Worm (Caenorhabditis elegans) whole organism, L4/young adult: Measurements from ENCODE around the gene B0432.1.

Experiments used
- W03F9.2 ChIP-seq: fragments of 150-350 bp; optimal IDR thresholded peaks from 2 replicates; lab custom pipeline; 2014; ENCODE audit warnings: missing biosample characterization, missing genetic modification characterization
- dao-5 ChIP-seq: sonication (generic microtip); optimal IDR thresholded peaks from 2 replicates; lab custom pipeline; 2016; ENCODE audit warnings: missing genotype, missing genetic modification characterization, moderate library complexity, missing compliant biosample characterization
- him-1 ChIP-seq: sonication (generic microtip); optimal IDR thresholded peaks from 2 replicates; lab custom pipeline; 2016; ENCODE audit warnings: missing genotype, missing genetic modification reagents, missing genetic modification characterization, missing compliant biosample characterization

Gene B0432.1

DNA sequence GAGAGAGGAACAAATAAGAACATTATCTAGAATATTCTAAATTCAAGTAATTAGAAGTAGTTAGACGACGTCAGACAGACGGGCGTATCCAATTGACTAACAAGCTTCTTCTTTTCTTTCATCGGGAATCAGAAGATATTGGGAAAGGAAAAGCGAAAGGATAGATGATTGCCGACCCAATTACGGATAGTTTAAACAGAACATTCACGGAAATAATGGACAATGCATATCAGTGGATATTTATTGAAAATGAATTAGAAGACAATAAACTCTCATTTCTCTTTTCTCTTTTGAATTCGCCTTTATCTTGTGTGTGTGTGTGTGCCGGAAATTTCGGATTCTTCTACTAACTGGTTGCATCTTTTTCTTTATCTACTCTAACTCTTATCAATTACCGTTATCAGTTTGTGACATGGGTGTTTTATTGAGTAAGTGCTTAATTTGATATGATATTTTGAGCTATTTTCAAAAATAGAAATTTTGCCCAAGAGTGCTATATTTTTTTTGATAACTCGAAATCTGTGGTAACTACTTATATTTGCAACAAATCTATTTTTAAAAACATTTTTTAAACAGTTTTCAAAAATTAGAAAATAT, 36.8 kb downstream of the B0432.1 start:
- TF ChIP-seq W03F9.2 = no peak
- no peak for TF ChIP-seq him-1 (tag; lab: Kevin White, UChicago)
- no peak for TF ChIP-seq dao-5 (tag; lab: Kevin White, UChicago)

DNA sequence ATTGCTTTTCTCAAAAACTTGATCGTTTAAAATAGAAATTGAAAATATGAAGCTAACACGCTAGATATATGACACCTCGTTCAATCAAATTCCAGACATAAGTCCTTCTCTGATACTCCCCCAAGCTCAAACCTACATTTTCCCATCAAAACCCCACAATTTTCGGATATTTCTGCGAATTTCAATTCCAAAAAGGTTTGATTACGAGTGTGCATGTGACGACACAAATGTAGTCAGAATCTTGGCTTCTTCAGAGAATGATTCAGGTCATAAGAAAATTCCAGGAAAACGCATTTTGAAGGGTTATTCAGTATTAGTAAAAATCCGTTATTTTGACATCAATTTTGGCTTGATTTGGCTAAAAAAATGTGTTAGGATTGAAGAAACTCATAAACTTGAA, 37.6 kb downstream of the B0432.1 start:
- no peak for TF ChIP-seq dao-5 (tag; lab: Kevin White, UChicago)
- TF ChIP-seq him-1 (tag; lab: Kevin White, UChicago) = no peak
- no peak for TF ChIP-seq W03F9.2

- TF ChIP-seq him-1 (tag; lab: Kevin White, UChicago) (no peak), dao-5 (tag; lab: Kevin White, UChicago) (no peak), W03F9.2 (no peak)
These were observed 40.1 kb downstream of the B0432.1 start, which contains the start of gene cpn-2 for ce11 chrII:337233-337832. Gene cpn-2, plus strand, starts transcription at chrII:337782.

DNA sequence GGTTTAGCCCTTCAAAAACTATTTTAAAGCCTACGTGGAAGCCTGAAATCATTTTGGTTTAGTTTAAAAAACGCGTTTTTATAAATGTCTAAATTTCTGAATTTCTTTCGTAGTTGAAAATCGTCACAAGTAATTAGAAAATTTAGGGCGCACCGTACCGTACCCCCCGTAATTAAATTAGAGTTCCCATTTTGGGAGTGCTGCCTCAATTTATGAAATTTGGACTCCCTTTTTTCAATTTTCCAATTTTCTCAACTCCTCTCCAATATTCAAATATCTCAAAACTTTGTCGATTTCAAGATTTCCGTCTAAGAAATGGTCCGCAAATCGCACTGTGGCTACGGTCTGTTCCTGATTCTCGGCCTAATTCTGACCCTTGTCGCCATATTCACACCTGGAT, 43.0 kb downstream of the B0432.1 start, which contains the start of gene clc-31:
clc-31 (plus strand) TSS at position 301 of the 400 bp plus-strand sequence.
- TF ChIP-seq dao-5 (tag; lab: Kevin White, UChicago) (no peak), him-1 (tag; lab: Kevin White, UChicago) (no peak), W03F9.2 (no peak)

- TF ChIP-seq W03F9.2 (no peak), him-1 (tag; lab: Kevin White, UChicago) (no peak), dao-5 (tag; lab: Kevin White, UChicago) (no peak)
These were observed 43.5 kb downstream of the B0432.1 start for ce11 chrII:340714-341113.

ce11 chrII:341282-341681, 44.1 kb downstream of the B0432.1 start:
- no peak for TF ChIP-seq W03F9.2
- no peak for TF ChIP-seq dao-5 (tag; lab: Kevin White, UChicago)
- TF ChIP-seq him-1 (tag; lab: Kevin White, UChicago) = no peak

DNA sequence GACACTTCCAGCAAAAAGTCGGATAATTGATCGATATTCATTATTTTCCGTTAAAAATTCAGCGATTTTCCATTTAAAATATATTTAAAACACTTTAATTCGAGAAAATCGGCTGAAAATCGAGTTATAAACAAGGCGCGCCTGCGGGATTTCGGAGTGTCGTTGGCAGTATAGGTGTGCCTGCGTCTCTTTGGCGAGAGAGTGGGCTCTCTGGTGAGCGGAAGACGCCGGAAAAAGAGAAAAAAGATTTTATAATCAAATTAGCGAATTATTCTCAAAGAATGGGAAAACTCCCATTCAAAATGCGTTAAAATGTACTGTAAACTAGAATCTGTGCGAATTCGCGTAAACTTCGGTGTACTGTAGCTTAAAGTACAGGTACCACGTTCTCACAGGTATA, 50.5 kb downstream of the B0432.1 start, which contains the start of gene D1069.3:
D1069.3 (minus strand) TSS at position 158 of the 400 bp plus-strand sequence.
- TF ChIP-seq him-1 (tag; lab: Kevin White, UChicago) (no peak), W03F9.2 (no peak), dao-5 (tag; lab: Kevin White, UChicago) (no peak)
